Fruit fly (Drosophila melanogaster) whole organism, adult: ENCODE results near the gene CG31145.

Experiments used
- CG11617 ChIP-seq: fragments of 200-800 bp; sonication (Bioruptor generic); optimal IDR thresholded peaks from 2 replicates; lab custom pipeline; 2017; ENCODE audit warnings: mild to moderate bottlenecking, missing biosample characterization, missing genetic modification reagents, missing genetic modification characterization
- CG1620 ChIP-seq: fragments of 200-800 bp; sonication (Bioruptor generic); optimal IDR thresholded peaks from 2 replicates; lab custom pipeline; 2016; ENCODE audit warnings: missing biosample characterization, missing genetic modification characterization
- CG33017 ChIP-seq: fragments of 200-800 bp; sonication (Bioruptor generic); optimal IDR thresholded peaks from 2 replicates; lab custom pipeline; 2018; ENCODE audit warnings: missing biosample characterization, mild to moderate bottlenecking, missing genetic modification characterization, moderate library complexity
- CG5204 ChIP-seq: fragments of 200-800 bp; sonication (Bioruptor generic); optimal IDR thresholded peaks from 2 replicates; lab custom pipeline; 2016; ENCODE audit warnings: missing biosample characterization, missing genetic modification characterization
- CG7045 ChIP-seq: fragments of 200-800 bp; sonication (Bioruptor generic); optimal IDR thresholded peaks from 2 replicates; lab custom pipeline; 2017; ENCODE audit warnings: missing biosample characterization, mild to moderate bottlenecking, missing genetic modification characterization
- CG7101 ChIP-seq: fragments of 200-800 bp; sonication (Bioruptor generic); optimal IDR thresholded peaks from 2 replicates; lab custom pipeline; 2018; ENCODE audit warnings: missing biosample characterization, mild to moderate bottlenecking, missing genetic modification characterization, moderate library complexity
- Clk ChIP-seq: fragments of 200-800 bp; sonication (Bioruptor generic); optimal IDR thresholded peaks from 2 replicates; lab custom pipeline; 2017; ENCODE audit warnings: missing biosample characterization, missing genetic modification characterization
- Crg-1 ChIP-seq: fragments of 200-800 bp; sonication (Bioruptor generic); optimal IDR thresholded peaks from 2 replicates; lab custom pipeline; 2016; ENCODE audit warnings: missing biosample characterization, missing genetic modification characterization
- Hr96 ChIP-seq: fragments of 200-800 bp; sonication (Bioruptor generic); optimal IDR thresholded peaks from 2 replicates; lab custom pipeline; 2016; ENCODE audit warnings: missing biosample characterization, missing genetic modification characterization
- cnc ChIP-seq, 2 experiments: fragments of >200 bp; optimal IDR thresholded peaks; 2 replicates each; lab custom pipeline; 2017
- kay ChIP-seq: fragments of 200-800 bp; sonication (Bioruptor generic); peaks from one replicate; lab custom pipeline; 2016; ENCODE audit warnings: missing biosample characterization, missing genetic modification characterization, borderline replicate concordance
- tj ChIP-seq: fragments of 200-800 bp; sonication (Bioruptor generic); optimal IDR thresholded peaks from 3 replicates; lab custom pipeline; 2017; ENCODE audit warnings: missing biosample characterization, mild to moderate bottlenecking, missing genetic modification characterization, moderate library complexity
- toe ChIP-seq: fragments of 200-800 bp; sonication (Bioruptor generic); optimal IDR thresholded peaks from 2 replicates; lab custom pipeline; 2016; ENCODE audit warnings: missing biosample characterization, missing genetic modification characterization

- no peak for TF ChIP-seq CG11617 (GFP tag; lab: Kevin White, UChicago)
- TF ChIP-seq kay (GFP tag; lab: Kevin White, UChicago) = no peak
- TF ChIP-seq Crg-1 (GFP tag; lab: Kevin White, UChicago) = no peak
- no peak for TF ChIP-seq CG5204 (GFP tag; lab: Kevin White, UChicago)
- no peak for TF ChIP-seq CG33017 (tag; lab: Kevin White, UChicago)
- no peak for TF ChIP-seq CG7101 (tag; lab: Kevin White, UChicago)
- no peak for TF ChIP-seq tj (GFP tag; lab: Kevin White, UChicago)
- no peak for TF ChIP-seq CG1620 (GFP tag; lab: Kevin White, UChicago)
- TF ChIP-seq Clk (GFP tag; lab: Kevin White, UChicago) = no peak
- no peak for TF ChIP-seq Hr96 (GFP tag; lab: Kevin White, UChicago)
- TF ChIP-seq toe (GFP tag; lab: Kevin White, UChicago) = no peak
- TF ChIP-seq CG7045 (GFP tag; lab: Kevin White, UChicago) = no peak
- TF ChIP-seq cnc (optimal IDR thresholded peaks at IDR 0.05; lab: Kevin White, UChicago) = no peak
Observed at dm6 chr3R:23666672-23667211, 2.7 kb downstream of the CG31145 start.
